Worm (Caenorhabditis elegans) whole organism, late embryonic: ENCODE data around the gene atat-2.

Experiments
- C08G9.2 ChIP-seq: sonication (generic microtip); optimal IDR thresholded peaks from 2 replicates; lab custom pipeline; 2016; ENCODE audit warnings: mild to moderate bottlenecking, missing genetic modification characterization, moderate library complexity, missing compliant biosample characterization
- C38D4.7 ChIP-seq: fragments of 200-800 bp; sonication (Bioruptor generic); optimal IDR thresholded peaks from 2 replicates; lab custom pipeline; 2018; ENCODE audit warnings: mild to moderate bottlenecking, missing genetic modification characterization, moderate library complexity, missing compliant biosample characterization
- Y22D7AL.16 ChIP-seq: sonication (generic microtip); optimal IDR thresholded peaks from 2 replicates; lab custom pipeline; 2016; ENCODE audit warnings: missing genetic modification characterization, missing compliant biosample characterization
- ahr-1 ChIP-seq: sonication (generic microtip); optimal IDR thresholded peaks from 2 replicates; lab custom pipeline; 2016; ENCODE audit warnings: missing genetic modification characterization, missing compliant biosample characterization
- ceh-14 ChIP-seq: sonication (generic microtip); optimal IDR thresholded peaks from 2 replicates; lab custom pipeline; 2016; ENCODE audit warnings: missing genotype, missing genetic modification characterization, missing compliant biosample characterization
- ceh-18 ChIP-seq: sonication (generic microtip); optimal IDR thresholded peaks from 2 replicates; lab custom pipeline; 2016; ENCODE audit warnings: missing genetic modification characterization, missing compliant biosample characterization
- ceh-2 ChIP-seq: sonication (generic microtip); optimal IDR thresholded peaks from 2 replicates; lab custom pipeline; 2016; ENCODE audit warnings: missing genotype, missing genetic modification characterization, missing compliant biosample characterization
- ceh-22 ChIP-seq: sonication (generic microtip); optimal IDR thresholded peaks from 2 replicates; lab custom pipeline; 2017; ENCODE audit warnings: missing biosample characterization, missing genetic modification characterization
- ceh-24 ChIP-seq: sonication (generic microtip); optimal IDR thresholded peaks from 2 replicates; lab custom pipeline; 2016; ENCODE audit warnings: mild to moderate bottlenecking, missing genetic modification characterization, missing compliant biosample characterization
- ceh-30 ChIP-seq: fragments of 150-350 bp; optimal IDR thresholded peaks from 2 replicates; lab custom pipeline; 2014; ENCODE audit warnings: missing biosample characterization, missing genetic modification characterization
- ceh-34 ChIP-seq: sonication (generic microtip); optimal IDR thresholded peaks from 2 replicates; lab custom pipeline; 2016; ENCODE audit warnings: mild to moderate bottlenecking, missing genetic modification characterization, missing compliant biosample characterization
- ceh-45 ChIP-seq: fragments of 200-800 bp; sonication (Bioruptor generic); IDR thresholded peaks from 2 replicates; pipeline ENCODE4 v1.3.6; 2022; ENCODE audit warnings: missing genetic modification reagents, missing genetic modification characterization, missing compliant biosample characterization
- ceh-9 ChIP-seq: sonication (generic microtip); optimal IDR thresholded peaks from 2 replicates; lab custom pipeline; 2016; ENCODE audit warnings: mild to moderate bottlenecking, missing genetic modification characterization, inconsistent platforms, missing compliant biosample characterization
- che-1 ChIP-seq: sonication (generic microtip); optimal IDR thresholded peaks from 2 replicates; lab custom pipeline; 2016; ENCODE audit warnings: mild to moderate bottlenecking, missing genetic modification characterization, missing compliant biosample characterization
- dve-1 ChIP-seq: sonication (generic microtip); optimal IDR thresholded peaks from 2 replicates; lab custom pipeline; 2017; ENCODE audit warnings: antibody characterized with exemption, mild to moderate bottlenecking, missing genetic modification characterization, missing compliant biosample characterization
- elt-2 ChIP-seq: sonication (generic microtip); optimal IDR thresholded peaks from 2 replicates; lab custom pipeline; 2016; ENCODE audit warnings: missing genetic modification reagents, missing genetic modification characterization, missing compliant biosample characterization
- elt-4 ChIP-seq: sonication (generic microtip); optimal IDR thresholded peaks from 2 replicates; lab custom pipeline; 2016; ENCODE audit warnings: missing genetic modification characterization, missing compliant biosample characterization
- ets-4 ChIP-seq: sonication (generic microtip); optimal IDR thresholded peaks from 2 replicates; lab custom pipeline; 2016; ENCODE audit warnings: missing genetic modification characterization, missing compliant biosample characterization
- fax-1 ChIP-seq: sonication (generic microtip); optimal IDR thresholded peaks from 2 replicates; lab custom pipeline; 2016; ENCODE audit warnings: missing genotype, missing genetic modification characterization, missing compliant biosample characterization
- fkh-10 ChIP-seq: fragments of 150-350 bp; optimal IDR thresholded peaks from 2 replicates; lab custom pipeline; 2014; ENCODE audit warnings: missing biosample characterization, missing genetic modification reagents, missing genetic modification characterization
- gmeb-2 ChIP-seq: sonication (generic microtip); optimal IDR thresholded peaks from 2 replicates; lab custom pipeline; 2016; ENCODE audit warnings: missing genetic modification characterization, inconsistent platforms, missing compliant biosample characterization
- hlh-13 ChIP-seq: fragments of 200-800 bp; sonication (Bioruptor generic); optimal IDR thresholded peaks from 2 replicates; lab custom pipeline; 2018; ENCODE audit warnings: mild to moderate bottlenecking, missing genetic modification characterization, missing compliant biosample characterization
- hlh-15 ChIP-seq: sonication (generic microtip); optimal IDR thresholded peaks from 2 replicates; lab custom pipeline; 2016; ENCODE audit warnings: missing genetic modification characterization, missing compliant biosample characterization
- hlh-6 ChIP-seq: sonication (generic microtip); optimal IDR thresholded peaks from 2 replicates; lab custom pipeline; 2016; ENCODE audit warnings: missing genotype, missing genetic modification characterization, missing compliant biosample characterization
- lin-11 ChIP-seq: fragments of 200-800 bp; sonication (Bioruptor generic); optimal IDR thresholded peaks from 2 replicates; lab custom pipeline; 2018; ENCODE audit warnings: mild to moderate bottlenecking, missing genetic modification characterization, missing compliant biosample characterization
- nfya-1 ChIP-seq: sonication (generic microtip); optimal IDR thresholded peaks from 2 replicates; lab custom pipeline; 2017; ENCODE audit warnings: missing genetic modification characterization, mild to moderate bottlenecking, missing compliant biosample characterization, antibody characterized with exemption, moderate library complexity
- nhr-11 ChIP-seq: fragments of 150-350 bp; optimal IDR thresholded peaks from 2 replicates; lab custom pipeline; 2014; ENCODE audit warnings: missing biosample characterization, missing genetic modification characterization
- nhr-232 ChIP-seq: sonication (generic microtip); optimal IDR thresholded peaks from 2 replicates; lab custom pipeline; 2016; ENCODE audit warnings: missing genetic modification characterization, missing compliant biosample characterization
- pag-3 ChIP-seq: sonication (generic microtip); optimal IDR thresholded peaks from 2 replicates; lab custom pipeline; 2016; ENCODE audit warnings: missing compliant biosample characterization, missing genetic modification characterization, borderline replicate concordance
- pat-9 ChIP-seq: fragments of 200-800 bp; sonication (Bioruptor generic); optimal IDR thresholded peaks from 2 replicates; lab custom pipeline; 2018; ENCODE audit warnings: mild to moderate bottlenecking, missing genetic modification characterization, moderate library complexity, missing compliant biosample characterization
- pax-1 ChIP-seq: fragments of 150-350 bp; optimal IDR thresholded peaks from 2 replicates; lab custom pipeline; 2014; ENCODE audit warnings: missing biosample characterization, missing genetic modification characterization
- pha-4 ChIP-seq: fragments of 150-350 bp; optimal IDR thresholded peaks from 2 replicates; lab custom pipeline; 2018; ENCODE audit warnings: missing biosample characterization, missing genetic modification reagents, missing genetic modification characterization
- pqm-1 ChIP-seq: sonication (generic microtip); optimal IDR thresholded peaks from 2 replicates; lab custom pipeline; 2016; ENCODE audit warnings: missing genetic modification characterization, missing compliant biosample characterization
- pros-1 ChIP-seq: fragments of 150-350 bp; optimal IDR thresholded peaks from 2 replicates; lab custom pipeline; 2014; ENCODE audit warnings: missing biosample characterization, missing genetic modification reagents, missing genetic modification characterization
- rnt-1 ChIP-seq: sonication (generic microtip); optimal IDR thresholded peaks from 2 replicates; lab custom pipeline; 2016; ENCODE audit warnings: missing genetic modification characterization, missing compliant biosample characterization
- sdc-2 ChIP-seq: sonication (generic microtip); optimal IDR thresholded peaks from 2 replicates; lab custom pipeline; 2016; ENCODE audit warnings: missing genotype, missing genetic modification characterization, missing compliant biosample characterization
- sox-2 ChIP-seq: fragments of 200-800 bp; sonication (Bioruptor generic); IDR thresholded peaks from 2 replicates; pipeline ENCODE4 v1.3.6; 2022; ENCODE audit warnings: missing genetic modification reagents, missing genetic modification characterization, missing compliant biosample characterization
- syd-9 ChIP-seq: sonication (generic microtip); optimal IDR thresholded peaks from 2 replicates; lab custom pipeline; 2016; ENCODE audit warnings: mild to moderate bottlenecking, missing genetic modification characterization, moderate library complexity, missing compliant biosample characterization
- tbx-2 ChIP-seq: sonication (generic microtip); optimal IDR thresholded peaks from 2 replicates; lab custom pipeline; 2016; ENCODE audit warnings: missing genetic modification characterization, missing compliant biosample characterization
- tbx-7 ChIP-seq: sonication (generic microtip); optimal IDR thresholded peaks from 2 replicates; lab custom pipeline; 2016; ENCODE audit warnings: missing genotype, missing genetic modification characterization, missing compliant biosample characterization
- ttx-3 ChIP-seq: sonication (generic microtip); optimal IDR thresholded peaks from 2 replicates; lab custom pipeline; 2016; ENCODE audit warnings: missing genetic modification reagents, missing genetic modification characterization, missing compliant biosample characterization
- unc-3 ChIP-seq, 2 experiments: fragments of 200-800 bp in 1 of 2; sonication (Bioruptor generic) in 1 of 2; sonication (generic microtip) in 1 of 2; conservative IDR thresholded peaks in 1 of 2; optimal IDR thresholded peaks in 1 of 2; 2 replicates each; pipeline versions ENCODE4 v1.3.6 to Lab custom; 2016 to 2022; ENCODE audit warnings: missing compliant biosample characterization in 2 of 2, missing genetic modification characterization in 2 of 2, missing genetic modification reagents in 1 of 2
- unc-42 ChIP-seq: sonication (generic microtip); optimal IDR thresholded peaks from 2 replicates; lab custom pipeline; 2016; ENCODE audit warnings: missing genotype, missing genetic modification characterization, missing compliant biosample characterization
- zip-5 ChIP-seq: sonication (generic microtip); optimal IDR thresholded peaks from 2 replicates; lab custom pipeline; 2016; ENCODE audit warnings: missing genetic modification characterization, missing compliant biosample characterization

The atat-2 gene

DNA sequence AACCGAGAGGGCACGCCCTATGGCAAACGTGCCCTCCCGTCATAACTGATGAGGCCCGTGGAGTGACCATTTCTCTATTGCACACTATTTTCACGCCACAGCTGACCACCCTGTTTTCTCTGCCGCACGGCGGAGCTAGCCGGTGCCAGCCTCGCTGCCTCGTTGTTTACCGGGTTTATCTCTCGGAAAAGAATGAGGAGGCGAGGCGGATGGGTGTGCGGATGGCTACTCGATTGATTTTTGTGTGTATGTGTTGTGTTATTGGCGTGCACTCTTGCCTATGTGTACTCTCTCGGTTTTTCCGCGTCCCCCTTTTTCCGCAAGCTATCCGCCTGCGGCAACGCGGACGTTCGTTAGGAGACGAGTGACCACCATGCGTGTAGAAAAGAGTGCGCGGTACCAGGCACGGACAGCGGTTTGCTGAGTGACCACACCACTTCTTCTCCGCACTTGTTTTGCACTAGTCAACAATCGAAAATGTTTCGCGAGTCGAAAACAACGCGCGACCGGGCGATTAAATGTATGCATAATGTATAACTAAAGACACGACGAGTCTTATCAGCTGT, 36.8 kb upstream of the atat-2 start (continued):
- peak; percentile 70 for TF ChIP-seq unc-42 (tag; lab: Kevin White, UChicago)
- TF ChIP-seq C38D4.7 (GFP tag; lab: Kevin White, UChicago) = no peak
- TF ChIP-seq nhr-11 (tag; lab: Kevin White, UChicago) = no peak
- TF ChIP-seq ceh-9 (tag; lab: Kevin White, UChicago) = no peak
- peak; percentile 81 for TF ChIP-seq ets-4 (tag; lab: Kevin White, UChicago)
- TF ChIP-seq ceh-18 (tag; lab: Kevin White, UChicago) = peak; percentile 87
- TF ChIP-seq unc-3 (GFP tag; conservative IDR thresholded peaks at IDR 0.05; lab: Robert Waterston, UW) = no peak
- TF ChIP-seq unc-3 (tag; optimal IDR thresholded peaks at IDR 0.05; lab: Kevin White, UChicago) = peak; percentile 58
- peak; percentile 70 for TF ChIP-seq fax-1 (tag; lab: Kevin White, UChicago)
- TF ChIP-seq pax-1 (tag; lab: Kevin White, UChicago) = no peak
- TF ChIP-seq hlh-13 (GFP tag; lab: Kevin White, UChicago) = no peak
- TF ChIP-seq ceh-45 (GFP tag; lab: Robert Waterston, UW) = no peak
- peak; percentile 50 for TF ChIP-seq che-1
- TF ChIP-seq sdc-2 (tag; lab: Kevin White, UChicago) = peak; percentile 83
- TF ChIP-seq Y22D7AL.16 (tag; lab: Kevin White, UChicago) = no peak
- no peak for TF ChIP-seq pha-4 (tag; lab: Kevin White, UChicago)
- peak; percentile 34 for TF ChIP-seq lin-11 (tag; lab: Kevin White, UChicago)
- peak; percentile 44 for TF ChIP-seq gmeb-2 (tag; lab: Kevin White, UChicago)
- TF ChIP-seq syd-9 = peak; percentile 90
- peak; percentile 76 for TF ChIP-seq dve-1 (tag; lab: Kevin White, UChicago)
- TF ChIP-seq pag-3 (tag; lab: Kevin White, UChicago) = peak; percentile 31
- peak; percentile 99 for TF ChIP-seq rnt-1 (tag; lab: Kevin White, UChicago)

ce11 chrX:5813030-5813429, 35.9 kb upstream of the atat-2 start:
- TF ChIP-seq ceh-14 (tag; lab: Kevin White, UChicago) = no peak
- peak; percentile 25 for TF ChIP-seq elt-2 (tag; lab: Kevin White, UChicago)

DNA sequence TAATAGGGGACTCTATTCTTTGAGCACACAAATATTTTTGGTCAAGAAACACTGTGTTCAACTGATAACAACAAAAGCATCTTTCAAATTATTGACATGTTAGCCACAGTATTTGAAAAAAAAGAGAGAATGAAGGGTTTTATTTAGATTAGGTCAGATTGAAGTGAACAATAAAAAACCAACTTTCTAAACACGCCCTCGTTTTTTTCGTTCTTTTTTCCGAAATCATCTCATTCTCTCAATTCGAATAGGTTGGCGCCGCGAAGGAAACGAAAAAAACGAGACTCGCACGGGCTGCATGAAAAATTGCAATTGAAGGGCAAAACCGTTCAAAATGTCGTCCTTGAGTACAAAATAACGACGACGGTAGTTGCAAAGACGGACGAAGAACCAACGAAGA, 34.6 kb upstream of the atat-2 start:
- TF ChIP-seq sox-2 (no peak), ahr-1 (tag; lab: Kevin White, UChicago) (no peak), pros-1 (tag; lab: Kevin White, UChicago) (no peak)

ce11 chrX:5815343-5815742, 33.6 kb upstream of the atat-2 start:
- TF ChIP-seq sox-2 = no peak
- TF ChIP-seq ceh-9 (tag; lab: Kevin White, UChicago) = no peak
- TF ChIP-seq nfya-1 = no peak

ce11 chrX:5816346-5816745, 32.6 kb upstream of the atat-2 start:
- TF ChIP-seq ttx-3 (tag; lab: Kevin White, UChicago) (no peak), ceh-22 (tag; lab: Kevin White, UChicago) (no peak), ets-4 (tag; lab: Kevin White, UChicago) (no peak), ceh-24 (tag; lab: Kevin White, UChicago) (no peak), fax-1 (tag; lab: Kevin White, UChicago) (no peak), tbx-7 (tag; lab: Kevin White, UChicago) (no peak), hlh-15 (tag; lab: Kevin White, UChicago) (peak; percentile 42), ceh-34 (tag; lab: Kevin White, UChicago) (peak; percentile 71), elt-4 (tag; lab: Kevin White, UChicago) (no peak), fkh-10 (GFP tag; lab: Kevin White, UChicago) (no peak), ceh-30 (tag; lab: Kevin White, UChicago) (no peak), rnt-1 (tag; lab: Kevin White, UChicago) (peak; percentile 7), tbx-2 (tag; lab: Kevin White, UChicago) (peak; percentile 39), pqm-1 (tag; lab: Kevin White, UChicago) (no peak), ceh-2 (peak; percentile 8), hlh-6 (no peak), pag-3 (tag; lab: Kevin White, UChicago) (no peak), sox-2 (no peak), nhr-232 (tag; lab: Kevin White, UChicago) (no peak), C08G9.2 (tag; lab: Kevin White, UChicago) (no peak), elt-2 (tag; lab: Kevin White, UChicago) (peak; percentile 12), ceh-45 (GFP tag; lab: Robert Waterston, UW) (no peak), pat-9 (tag; lab: Kevin White, UChicago) (no peak), zip-5 (tag; lab: Kevin White, UChicago) (no peak), C38D4.7 (GFP tag; lab: Kevin White, UChicago) (no peak)
